Fruit fly (Drosophila melanogaster) whole organism, embryonic: ENCODE data around the gene CG10747.

ENCODE experiments used
- Aef1 ChIP-seq: fragments of 200-800 bp; sonication (Bioruptor generic); IDR thresholded peaks from 3 replicates; pipeline ENCODE4 v1.3.6; 2022; ENCODE audit warnings: missing biosample characterization, missing genetic modification characterization
- Bdp1 ChIP-seq: fragments of 200-800 bp; sonication (Bioruptor generic); optimal IDR thresholded peaks from 3 replicates; lab custom pipeline; 2016; ENCODE audit warnings: missing biosample characterization, missing genetic modification characterization
- Bgb ChIP-seq: fragments of 200-800 bp; sonication (Bioruptor generic); IDR thresholded peaks from 2 replicates; pipeline ENCODE4 v1.3.6; 2022; ENCODE audit warnings: missing biosample characterization, missing genetic modification characterization; ENCODE audit not compliant: partially characterized antibody
- Bteb2 ChIP-seq: fragments of 200-800 bp; sonication (Bioruptor generic); optimal IDR thresholded peaks from 2 replicates; lab custom pipeline; 2016; ENCODE audit warnings: missing biosample characterization, missing genetic modification characterization
- CG10147 ChIP-seq: fragments of 200-800 bp; sonication (Bioruptor generic); optimal IDR thresholded peaks from 2 replicates; lab custom pipeline; 2019; ENCODE audit warnings: missing biosample characterization, mild to moderate bottlenecking, missing genetic modification characterization, moderate library complexity
- CG10979 ChIP-seq: fragments of 200-800 bp; sonication (Bioruptor generic); optimal IDR thresholded peaks from 2 replicates; lab custom pipeline; 2018; ENCODE audit warnings: missing biosample characterization, mild to moderate bottlenecking, missing genetic modification characterization, moderate library complexity
- CG11093 ChIP-seq: fragments of 200-800 bp; sonication (Bioruptor generic); IDR thresholded peaks from 3 replicates; pipeline ENCODE4 v1.3.6; 2022; ENCODE audit warnings: missing biosample characterization, missing genetic modification characterization
- CG11247 ChIP-seq: fragments of 200-800 bp; sonication (Bioruptor generic); IDR thresholded peaks from 2 replicates; pipeline ENCODE4 v1.3.6; 2022; ENCODE audit warnings: missing biosample characterization, missing genetic modification characterization
- CG12659 ChIP-seq: fragments of 200-800 bp; sonication (Bioruptor generic); optimal IDR thresholded peaks from 3 replicates; lab custom pipeline; 2017; ENCODE audit warnings: mild to moderate bottlenecking, missing biosample characterization, missing genetic modification reagents, missing genetic modification characterization
- CG13775 ChIP-seq: fragments of 200-800 bp; sonication (Bioruptor generic); optimal IDR thresholded peaks from 3 replicates; lab custom pipeline; 2017; ENCODE audit warnings: missing biosample characterization, mild to moderate bottlenecking, missing genetic modification characterization
- CG17568 ChIP-seq: fragments of 200-800 bp; sonication (Bioruptor generic); optimal IDR thresholded peaks from 2 replicates; lab custom pipeline; 2018; ENCODE audit warnings: missing biosample characterization, mild to moderate bottlenecking, missing genetic modification characterization, moderate library complexity
- CG18011 ChIP-seq: fragments of 200-800 bp; sonication (Bioruptor generic); optimal IDR thresholded peaks from 2 replicates; lab custom pipeline; 2017; ENCODE audit warnings: missing biosample characterization, missing genetic modification characterization, mild to moderate bottlenecking, moderate library complexity, missing genotype
- CG2202 ChIP-seq: fragments of 200-800 bp; sonication (Bioruptor generic); optimal IDR thresholded peaks from 2 replicates; lab custom pipeline; 2018; ENCODE audit warnings: missing biosample characterization, mild to moderate bottlenecking, missing genetic modification characterization
- CG2875 ChIP-seq: fragments of 200-800 bp; sonication (Bioruptor generic); optimal IDR thresholded peaks from 2 replicates; lab custom pipeline; 2017; ENCODE audit warnings: missing biosample characterization, mild to moderate bottlenecking, missing genetic modification characterization, missing genetic modification reagents
- CG3163 ChIP-seq: fragments of 200-800 bp; sonication (Bioruptor generic); optimal IDR thresholded peaks from 3 replicates; lab custom pipeline; 2016; ENCODE audit warnings: missing biosample characterization, missing genetic modification characterization
- CG32532 ChIP-seq: fragments of 200-800 bp; sonication (Bioruptor generic); IDR thresholded peaks from 2 replicates; pipeline ENCODE4 v1.3.6; 2022; ENCODE audit warnings: missing biosample characterization, missing genetic modification characterization
- CG32767 ChIP-seq: fragments of 200-800 bp; sonication (Bioruptor generic); IDR thresholded peaks from 2 replicates; pipeline ENCODE4 v1.3.6; 2022; ENCODE audit warnings: missing biosample characterization, missing genetic modification characterization
- CG6254 ChIP-seq: fragments of 200-800 bp; sonication (Bioruptor generic); optimal IDR thresholded peaks from 3 replicates; lab custom pipeline; 2017; ENCODE audit warnings: mild to moderate bottlenecking, missing biosample characterization, missing genetic modification reagents, missing genetic modification characterization
- CG9876 ChIP-seq: fragments of 200-800 bp; sonication (Bioruptor generic); optimal IDR thresholded peaks from 2 replicates; lab custom pipeline; 2016; ENCODE audit warnings: missing biosample characterization, missing genetic modification characterization
- Dad ChIP-seq: fragments of 200-800 bp; sonication (Bioruptor generic); optimal IDR thresholded peaks from 3 replicates; lab custom pipeline; 2016; ENCODE audit warnings: missing biosample characterization, missing genetic modification characterization
- Hsf ChIP-seq: fragments of 200-800 bp; sonication (Bioruptor generic); optimal IDR thresholded peaks from 3 replicates; lab custom pipeline; 2016; ENCODE audit warnings: missing biosample characterization, missing genetic modification characterization
- NC2β ChIP-seq: fragments of 200-800 bp; sonication (Bioruptor generic); optimal IDR thresholded peaks from 2 replicates; lab custom pipeline; 2016; ENCODE audit warnings: missing biosample characterization, missing genetic modification characterization
- Nf-YC ChIP-seq: fragments of 200-800 bp; optimal IDR thresholded peaks from 3 replicates; lab custom pipeline; 2019; ENCODE audit warnings: missing biosample characterization, mild to moderate bottlenecking, missing genetic modification characterization, moderate library complexity
- Spps ChIP-seq: fragments of 200-800 bp; sonication (Bioruptor generic); optimal IDR thresholded peaks from 2 replicates; lab custom pipeline; 2018; ENCODE audit warnings: missing biosample characterization, mild to moderate bottlenecking, missing genetic modification characterization
- Sry-β ChIP-seq: fragments of 200-800 bp; sonication (Bioruptor generic); optimal IDR thresholded peaks from 2 replicates; lab custom pipeline; 2018; ENCODE audit warnings: missing biosample characterization, mild to moderate bottlenecking, missing genetic modification characterization, moderate library complexity
- Ssrp ChIP-seq: fragments of 200-800 bp; sonication (Bioruptor generic); optimal IDR thresholded peaks from 2 replicates; lab custom pipeline; 2018; ENCODE audit warnings: missing biosample characterization, mild to moderate bottlenecking, missing genetic modification characterization, moderate library complexity
- Stat92E ChIP-seq, 3 experiments: fragments of >200 bp in 2 of 3; fragments of 200-800 bp in 1 of 3; sonication (Bioruptor generic) in 1 of 3; optimal IDR thresholded peaks; 2 replicates each; lab custom pipeline; 2017 to 2019; ENCODE audit warnings: missing biosample characterization in 3 of 3, missing genetic modification characterization in 3 of 3, mild to moderate bottlenecking in 1 of 3, moderate library complexity in 1 of 3
- amos ChIP-seq: fragments of 200-800 bp; sonication (Bioruptor generic); IDR thresholded peaks from 2 replicates; pipeline ENCODE4 v1.3.6; 2022; ENCODE audit warnings: missing biosample characterization, missing genetic modification characterization; ENCODE audit not compliant: partially characterized antibody
- aop ChIP-seq: fragments of 200-800 bp; sonication (Bioruptor generic); IDR thresholded peaks from 2 replicates; pipeline ENCODE4 v1.3.6; 2022; ENCODE audit warnings: missing biosample characterization, missing genetic modification characterization
- bcd ChIP-seq: fragments of 200-800 bp; sonication (Bioruptor generic); optimal IDR thresholded peaks from 2 replicates; lab custom pipeline; 2017; ENCODE audit warnings: missing biosample characterization, mild to moderate bottlenecking, missing genetic modification characterization
- bigmax ChIP-seq: fragments of 200-800 bp; sonication (Bioruptor generic); optimal IDR thresholded peaks from 2 replicates; lab custom pipeline; 2018; ENCODE audit warnings: missing biosample characterization, mild to moderate bottlenecking, missing genetic modification characterization
- chinmo ChIP-seq: fragments of 200-800 bp; sonication (Bioruptor generic); IDR thresholded peaks from 4 replicates; pipeline ENCODE4 v1.3.6; 2022; ENCODE audit warnings: missing biosample characterization, missing genetic modification characterization; ENCODE audit not compliant: partially characterized antibody
- chm ChIP-seq: fragments of 200-800 bp; sonication (Bioruptor generic); IDR thresholded peaks from 2 replicates; pipeline ENCODE4 v1.3.6; 2022; ENCODE audit warnings: missing biosample characterization, missing genetic modification characterization
- dpn ChIP-seq, 2 experiments: fragments of 200-800 bp; sonication (Bioruptor generic); optimal IDR thresholded peaks; 3 replicates each; lab custom pipeline; 2016; ENCODE audit warnings: missing biosample characterization in 2 of 2, missing genetic modification characterization in 2 of 2
- dysf ChIP-seq: fragments of 200-800 bp; sonication (Bioruptor generic); IDR thresholded peaks from 3 replicates; pipeline ENCODE4 v1.3.6; 2022; ENCODE audit warnings: missing biosample characterization, missing genetic modification characterization
- emc ChIP-seq: fragments of 200-800 bp; sonication (Bioruptor generic); optimal IDR thresholded peaks from 2 replicates; lab custom pipeline; 2016; ENCODE audit warnings: missing biosample characterization, missing genetic modification characterization
- en ChIP-seq: fragments of 200-800 bp; sonication (Bioruptor generic); optimal IDR thresholded peaks from 2 replicates; lab custom pipeline; 2016; ENCODE audit warnings: missing biosample characterization, missing genetic modification characterization
- eyg ChIP-seq: fragments of 200-800 bp; sonication (Bioruptor generic); optimal IDR thresholded peaks from 3 replicates; lab custom pipeline; 2016; ENCODE audit warnings: missing biosample characterization, missing genetic modification characterization
- fd96Cb ChIP-seq: fragments of 200-800 bp; sonication (Bioruptor generic); optimal IDR thresholded peaks from 2 replicates; lab custom pipeline; 2018; ENCODE audit warnings: missing biosample characterization, mild to moderate bottlenecking, missing genetic modification characterization, moderate library complexity
- gt ChIP-seq: fragments of 200-800 bp; sonication (Bioruptor generic); IDR thresholded peaks from 2 replicates; pipeline ENCODE4 v1.3.6; 2022; ENCODE audit warnings: missing biosample characterization, missing genetic modification characterization
- lmd ChIP-seq: fragments of 200-800 bp; sonication (Bioruptor generic); IDR thresholded peaks from 2 replicates; pipeline ENCODE4 v1.3.6; 2022; ENCODE audit warnings: missing biosample characterization, missing genetic modification characterization
- nerfin-1 ChIP-seq: fragments of 200-800 bp; sonication (Bioruptor generic); optimal IDR thresholded peaks from 3 replicates; lab custom pipeline; 2019; ENCODE audit warnings: missing biosample characterization, mild to moderate bottlenecking, missing genetic modification characterization, moderate library complexity
- peb ChIP-seq: fragments of 200-800 bp; sonication (Bioruptor generic); IDR thresholded peaks from 2 replicates; pipeline ENCODE4 v1.3.6; 2022; ENCODE audit warnings: missing biosample characterization, missing genetic modification characterization
- pita ChIP-seq: fragments of 200-800 bp; sonication (Bioruptor generic); optimal IDR thresholded peaks from 2 replicates; lab custom pipeline; 2017; ENCODE audit warnings: missing biosample characterization, mild to moderate bottlenecking, missing genetic modification characterization
- so ChIP-seq: fragments of 200-800 bp; sonication (Bioruptor generic); IDR thresholded peaks from 3 replicates; pipeline ENCODE4 v1.3.6; 2022; ENCODE audit warnings: missing biosample characterization, missing genetic modification characterization
- ssp ChIP-seq: fragments of 200-800 bp; sonication (Bioruptor generic); IDR thresholded peaks from 2 replicates; pipeline ENCODE4 v1.3.6; 2022; ENCODE audit warnings: missing biosample characterization, missing genetic modification characterization
- unc-4 ChIP-seq: fragments of 200-800 bp; sonication (Bioruptor generic); IDR thresholded peaks from 2 replicates; pipeline ENCODE4 v1.3.6; 2022; ENCODE audit warnings: missing biosample characterization, missing genetic modification characterization; ENCODE audit not compliant: partially characterized antibody
- wek ChIP-seq: fragments of 200-800 bp; sonication (Bioruptor generic); optimal IDR thresholded peaks from 3 replicates; lab custom pipeline; 2018; ENCODE audit warnings: missing biosample characterization, mild to moderate bottlenecking, missing genetic modification characterization, moderate library complexity

CG10747 gene

dm6 chr2L:20086295-20087096, 4.7 kb downstream of the CG10747 start (continued):
- TF ChIP-seq wek (GFP tag; lab: Kevin White, UChicago) = peak; percentile 60
- peak; percentile 79 for TF ChIP-seq lmd (GFP tag; lab: Robert Waterston, UW)
- TF ChIP-seq Bteb2 (GFP tag; lab: Kevin White, UChicago) = peak; percentile 81
- peak; percentile 63; the same call in 1 of the 2 replicates for TF ChIP-seq CG11247 (GFP tag; lab: Robert Waterston, UW)
- TF ChIP-seq unc-4 = no peak
- peak; percentile 67 for TF ChIP-seq Spps (tag; lab: Kevin White, UChicago)
- peak; percentile 73 for TF ChIP-seq CG32532
- peak; percentile 81 for TF ChIP-seq CG17568 (GFP tag; lab: Kevin White, UChicago)
- peak; percentile 61 for TF ChIP-seq CG13775 (GFP tag; lab: Kevin White, UChicago)
- peak; percentile 66 for TF ChIP-seq CG9876
- peak; percentile 91 for TF ChIP-seq gt (GFP tag; lab: Robert Waterston, UW)
- peak; percentile 40 for TF ChIP-seq bigmax (GFP tag; lab: Kevin White, UChicago)
- TF ChIP-seq Stat92E (GFP tag; optimal IDR thresholded peaks at IDR 0.05; lab: Kevin White, UChicago) = peak in 1 of 3 experiments; percentile 68
- TF ChIP-seq eyg (GFP tag; lab: Kevin White, UChicago) = peak; percentile 63
- peak; percentile 80 for TF ChIP-seq fd96Cb (tag; lab: Kevin White, UChicago)
- no peak; the same call in 1 of the 2 replicates for TF ChIP-seq amos (GFP tag; lab: Robert Waterston, UW)
- peak; percentile 83 for TF ChIP-seq Hsf (GFP tag; lab: Kevin White, UChicago)
- peak; percentile 86 for TF ChIP-seq dysf (GFP tag; lab: Robert Waterston, UW)
- TF ChIP-seq so = peak; percentile 92
- peak; percentile 81 for TF ChIP-seq Aef1 (GFP tag; lab: Robert Waterston, UW)
- TF ChIP-seq CG10979 = peak; percentile 82
- peak; percentile 54 for TF ChIP-seq CG3163 (GFP tag; lab: Kevin White, UChicago)
- TF ChIP-seq nerfin-1 (tag; lab: Kevin White, UChicago) = peak; percentile 77
- TF ChIP-seq aop (GFP tag; lab: Robert Waterston, UW) = peak; percentile 5; the same call in 1 of the 2 replicates
- peak; percentile 87 for TF ChIP-seq CG2875 (GFP tag; lab: Kevin White, UChicago)
- TF ChIP-seq en = peak; percentile 85
- peak; percentile 77 for TF ChIP-seq CG12659 (GFP tag; lab: Kevin White, UChicago)
- TF ChIP-seq dpn (GFP tag; optimal IDR thresholded peaks at IDR 0.05; lab: Kevin White, UChicago) = peak; percentile 68 to 79
- TF ChIP-seq bcd = peak; percentile 69
- TF ChIP-seq chinmo (GFP tag; lab: Robert Waterston, UW) = peak; percentile 91; the same call in 3 of the 4 replicates
- peak; percentile 0 for TF ChIP-seq Sry-β
- peak; percentile 74 for TF ChIP-seq NC2β (GFP tag; lab: Kevin White, UChicago)
- TF ChIP-seq emc = peak; percentile 32
- TF ChIP-seq chm (GFP tag; lab: Robert Waterston, UW) = peak; percentile 83; the same call in 1 of the 2 replicates
- TF ChIP-seq Bdp1 = peak; percentile 72
- TF ChIP-seq peb (GFP tag; lab: Robert Waterston, UW) = peak; percentile 75
- TF ChIP-seq Bgb = peak; percentile 52
- peak; percentile 60 for TF ChIP-seq CG18011 (GFP tag; lab: Kevin White, UChicago)
- TF ChIP-seq CG2202 = peak; percentile 70
- TF ChIP-seq CG32767 (GFP tag; lab: Robert Waterston, UW) = no peak; the same call in 1 of the 2 replicates
- TF ChIP-seq ssp (GFP tag; lab: Robert Waterston, UW) = peak; percentile 68
- peak; percentile 59 for TF ChIP-seq Dad (GFP tag; lab: Kevin White, UChicago)
- peak; percentile 84 for TF ChIP-seq CG11093 (GFP tag; lab: Robert Waterston, UW)
- peak; percentile 56 for TF ChIP-seq Nf-YC
- TF ChIP-seq CG6254 (GFP tag; lab: Kevin White, UChicago) = peak; percentile 72
- peak; percentile 70 for TF ChIP-seq CG10147
- TF ChIP-seq Ssrp (tag; lab: Kevin White, UChicago) = peak; percentile 73
- TF ChIP-seq pita (GFP tag; lab: Kevin White, UChicago) = no peak
